Worm (Caenorhabditis elegans) whole organism, L4 larva: ENCODE data around the gene H05C05.2.

ENCODE experiments used
- lin-15B ChIP-seq: fragments of 150-350 bp; sonication (generic microtip); optimal IDR thresholded peaks from 3 replicates; lab custom pipeline; 2014; ENCODE audit warnings: missing biosample characterization, missing genetic modification characterization
- pqm-1 ChIP-seq: sonication (generic microtip); optimal IDR thresholded peaks from 2 replicates; lab custom pipeline; 2017; ENCODE audit warnings: missing biosample characterization, missing genetic modification characterization
- unc-62 ChIP-seq, 3 experiments: fragments of 150-350 bp in 1 of 3; sonication (generic microtip); optimal IDR thresholded peaks in 2 of 3; peaks in 1 of 3; 1 replicate in 1 of 3; 2 replicates in 2 of 3; lab custom pipeline; 2014 to 2017; ENCODE audit warnings: missing biosample characterization in 3 of 3, missing genetic modification characterization in 3 of 3, missing genetic modification reagents in 3 of 3, missing genotype in 1 of 3

DNA sequence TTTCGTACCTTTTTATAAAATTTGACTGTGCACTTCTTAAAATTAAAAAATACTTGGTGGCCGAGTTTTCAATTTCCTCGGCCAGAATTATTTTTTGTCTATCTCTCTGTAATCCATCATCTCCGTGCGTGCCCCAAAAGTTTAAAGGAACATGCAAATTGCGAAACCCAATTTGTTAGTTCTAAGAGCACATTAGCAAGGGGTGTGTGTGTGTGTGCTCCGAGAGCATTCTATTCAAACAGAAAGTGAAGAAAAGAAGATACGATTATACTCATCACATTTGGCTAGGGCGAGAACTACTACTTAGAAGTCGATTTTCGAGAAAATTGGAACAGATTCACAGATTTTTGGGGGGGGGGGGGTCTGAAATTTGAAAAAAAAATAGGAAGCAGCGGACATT, 51.4 kb downstream of the H05C05.2 start:
- TF ChIP-seq pqm-1 (tag; lab: Kevin White, UChicago) (no peak), lin-15B (tag; lab: Kevin White, UChicago) (no peak), unc-62 (GFP tag; optimal IDR thresholded peaks at IDR 0.05 in 1 of 2; lab: Kevin White, UChicago) (no peak), unc-62 (tag; optimal IDR thresholded peaks at IDR 0.05; lab: Kevin White, UChicago) (no peak)
